Fruit fly (Drosophila melanogaster) whole organism, adult: ENCODE data around the gene Pomp.

Experiments
- CG11617 ChIP-seq: fragments of 200-800 bp; sonication (Bioruptor generic); optimal IDR thresholded peaks from 2 replicates; lab custom pipeline; 2017; ENCODE audit warnings: mild to moderate bottlenecking, missing biosample characterization, missing genetic modification reagents, missing genetic modification characterization
- CG12768 ChIP-seq: fragments of 200-800 bp; sonication (Bioruptor generic); optimal IDR thresholded peaks from 2 replicates; lab custom pipeline; 2017; ENCODE audit warnings: missing biosample characterization, missing genetic modification characterization, mild to moderate bottlenecking, moderate library complexity, missing genetic modification reagents
- CG14711 ChIP-seq: fragments of 200-800 bp; sonication (Bioruptor generic); optimal IDR thresholded peaks from 2 replicates; lab custom pipeline; 2018; ENCODE audit warnings: missing biosample characterization, mild to moderate bottlenecking, missing genetic modification characterization, moderate library complexity
- CG1620 ChIP-seq: fragments of 200-800 bp; sonication (Bioruptor generic); optimal IDR thresholded peaks from 2 replicates; lab custom pipeline; 2016; ENCODE audit warnings: missing biosample characterization, missing genetic modification characterization
- CG33017 ChIP-seq: fragments of 200-800 bp; sonication (Bioruptor generic); optimal IDR thresholded peaks from 2 replicates; lab custom pipeline; 2018; ENCODE audit warnings: missing biosample characterization, mild to moderate bottlenecking, missing genetic modification characterization, moderate library complexity
- CG5204 ChIP-seq: fragments of 200-800 bp; sonication (Bioruptor generic); optimal IDR thresholded peaks from 2 replicates; lab custom pipeline; 2016; ENCODE audit warnings: missing biosample characterization, missing genetic modification characterization
- CG7045 ChIP-seq: fragments of 200-800 bp; sonication (Bioruptor generic); optimal IDR thresholded peaks from 2 replicates; lab custom pipeline; 2017; ENCODE audit warnings: missing biosample characterization, mild to moderate bottlenecking, missing genetic modification characterization
- CG7101 ChIP-seq: fragments of 200-800 bp; sonication (Bioruptor generic); optimal IDR thresholded peaks from 2 replicates; lab custom pipeline; 2018; ENCODE audit warnings: missing biosample characterization, mild to moderate bottlenecking, missing genetic modification characterization, moderate library complexity
- Clk ChIP-seq: fragments of 200-800 bp; sonication (Bioruptor generic); optimal IDR thresholded peaks from 2 replicates; lab custom pipeline; 2017; ENCODE audit warnings: missing biosample characterization, missing genetic modification characterization
- Crg-1 ChIP-seq: fragments of 200-800 bp; sonication (Bioruptor generic); optimal IDR thresholded peaks from 2 replicates; lab custom pipeline; 2016; ENCODE audit warnings: missing biosample characterization, missing genetic modification characterization
- Hr96 ChIP-seq: fragments of 200-800 bp; sonication (Bioruptor generic); optimal IDR thresholded peaks from 2 replicates; lab custom pipeline; 2016; ENCODE audit warnings: missing biosample characterization, missing genetic modification characterization
- Mnt ChIP-seq: fragments of 200-800 bp; sonication (Bioruptor generic); optimal IDR thresholded peaks from 2 replicates; lab custom pipeline; 2016; ENCODE audit warnings: missing biosample characterization, mild to moderate bottlenecking, missing genetic modification characterization
- bab1 ChIP-seq: fragments of 200-800 bp; sonication (Bioruptor generic); optimal IDR thresholded peaks from 3 replicates; lab custom pipeline; 2019; ENCODE audit warnings: missing biosample characterization, mild to moderate bottlenecking, missing genetic modification characterization, moderate library complexity
- cic ChIP-seq: fragments of 200-800 bp; sonication (Bioruptor generic); optimal IDR thresholded peaks from 2 replicates; lab custom pipeline; 2017; ENCODE audit warnings: missing biosample characterization, mild to moderate bottlenecking, missing genetic modification characterization, moderate library complexity
- cnc ChIP-seq, 2 experiments: fragments of >200 bp; optimal IDR thresholded peaks; 2 replicates each; lab custom pipeline; 2017
- kay ChIP-seq: fragments of 200-800 bp; sonication (Bioruptor generic); peaks from one replicate; lab custom pipeline; 2016; ENCODE audit warnings: missing biosample characterization, missing genetic modification characterization, borderline replicate concordance
- ovo ChIP-seq: fragments of 200-800 bp; sonication (Bioruptor generic); optimal IDR thresholded peaks from 2 replicates; lab custom pipeline; 2016; ENCODE audit warnings: missing biosample characterization, missing genetic modification characterization
- pad ChIP-seq: fragments of 200-800 bp; sonication (Bioruptor generic); optimal IDR thresholded peaks from 3 replicates; lab custom pipeline; 2017; ENCODE audit warnings: missing biosample characterization, missing genetic modification characterization, mild to moderate bottlenecking, moderate library complexity, missing genetic modification reagents
- tj ChIP-seq: fragments of 200-800 bp; sonication (Bioruptor generic); optimal IDR thresholded peaks from 3 replicates; lab custom pipeline; 2017; ENCODE audit warnings: missing biosample characterization, mild to moderate bottlenecking, missing genetic modification characterization, moderate library complexity
- toe ChIP-seq: fragments of 200-800 bp; sonication (Bioruptor generic); optimal IDR thresholded peaks from 2 replicates; lab custom pipeline; 2016; ENCODE audit warnings: missing biosample characterization, missing genetic modification characterization

Gene Pomp

dm6 chr2L:20806619-20807018, 19.2 kb downstream of the Pomp start:
- TF ChIP-seq Hr96 (GFP tag; lab: Kevin White, UChicago), result no peak
- TF ChIP-seq tj (GFP tag; lab: Kevin White, UChicago), result no peak
- no peak for TF ChIP-seq ovo (GFP tag; lab: Kevin White, UChicago)
- TF ChIP-seq pad, result no peak
- TF ChIP-seq CG12768 (GFP tag; lab: Kevin White, UChicago), result no peak
- no peak for TF ChIP-seq Clk
- no peak for TF ChIP-seq bab1 (GFP tag; lab: Kevin White, UChicago)
- TF ChIP-seq CG5204 (GFP tag; lab: Kevin White, UChicago), result no peak
- no peak for TF ChIP-seq kay (GFP tag; lab: Kevin White, UChicago)
- TF ChIP-seq Crg-1 (GFP tag; lab: Kevin White, UChicago), result no peak
- TF ChIP-seq cnc (optimal IDR thresholded peaks at IDR 0.05; lab: Kevin White, UChicago), result no peak
- TF ChIP-seq CG1620, result no peak
- no peak for TF ChIP-seq CG14711 (tag; lab: Kevin White, UChicago)

dm6 chr2L:20807617-20808509, 20.4 kb downstream of the Pomp start:
- TF ChIP-seq CG7045 (GFP tag; lab: Kevin White, UChicago) (peak; percentile 33), Crg-1 (GFP tag; lab: Kevin White, UChicago) (no peak), ovo (GFP tag; lab: Kevin White, UChicago) (no peak), Clk (no peak), CG33017 (tag; lab: Kevin White, UChicago) (peak; percentile 58), toe (GFP tag; lab: Kevin White, UChicago) (no peak), CG11617 (GFP tag; lab: Kevin White, UChicago) (no peak), kay (GFP tag; lab: Kevin White, UChicago) (no peak), pad (peak; percentile 24), CG14711 (tag; lab: Kevin White, UChicago) (no peak), bab1 (GFP tag; lab: Kevin White, UChicago) (no peak), CG7101 (tag; lab: Kevin White, UChicago) (peak; percentile 13), CG5204 (GFP tag; lab: Kevin White, UChicago) (no peak), CG12768 (GFP tag; lab: Kevin White, UChicago) (no peak)

dm6 chr2L:20808510-20809195, 21.2 kb downstream of the Pomp start:
- peak; percentile 5 for TF ChIP-seq Clk
- no peak for TF ChIP-seq ovo (GFP tag; lab: Kevin White, UChicago)
- TF ChIP-seq Mnt, result no peak
- TF ChIP-seq CG7101 (tag; lab: Kevin White, UChicago), result no peak
- peak; percentile 81 for TF ChIP-seq pad

- TF ChIP-seq CG7101 (tag; lab: Kevin White, UChicago) (peak; percentile 22), CG1620 (no peak), tj (GFP tag; lab: Kevin White, UChicago) (no peak), cnc (optimal IDR thresholded peaks at IDR 0.05; lab: Kevin White, UChicago) (no peak), CG12768 (GFP tag; lab: Kevin White, UChicago) (peak; percentile 80), CG33017 (tag; lab: Kevin White, UChicago) (peak; percentile 33), CG14711 (tag; lab: Kevin White, UChicago) (peak; percentile 55)
These were observed 21.8 kb downstream of the Pomp start for dm6 chr2L:20809229-20809628.

- no peak for TF ChIP-seq ovo (GFP tag; lab: Kevin White, UChicago)
- TF ChIP-seq kay (GFP tag; lab: Kevin White, UChicago), result no peak
- no peak for TF ChIP-seq cic (GFP tag; lab: Kevin White, UChicago)
- TF ChIP-seq cnc (optimal IDR thresholded peaks at IDR 0.05; lab: Kevin White, UChicago), result no peak
- peak; percentile 6 for TF ChIP-seq CG33017 (tag; lab: Kevin White, UChicago)
- no peak for TF ChIP-seq CG14711 (tag; lab: Kevin White, UChicago)
- no peak for TF ChIP-seq CG11617 (GFP tag; lab: Kevin White, UChicago)
- TF ChIP-seq CG1620, result no peak
- no peak for TF ChIP-seq bab1 (GFP tag; lab: Kevin White, UChicago)
- TF ChIP-seq Mnt, result peak; percentile 13
- TF ChIP-seq toe (GFP tag; lab: Kevin White, UChicago), result no peak
- no peak for TF ChIP-seq CG12768 (GFP tag; lab: Kevin White, UChicago)
These were observed 23.7 kb downstream of the Pomp start for dm6 chr2L:20811039-20811652.
